Worm (Caenorhabditis elegans) whole organism, L2 larva: ENCODE data around the gene ZK1236.9.
A peak's percentile ranks its signal among the peaks of the same experiment; 100 is the strongest.

Experiments used
- C34F6.9 ChIP-seq: fragments of 150-350 bp; optimal IDR thresholded peaks from 2 replicates; lab custom pipeline; 2014; ENCODE audit warnings: missing biosample characterization, missing genetic modification characterization
- F13H6.1 ChIP-seq: sonication (generic microtip); optimal IDR thresholded peaks from 2 replicates; lab custom pipeline; 2016; ENCODE audit warnings: missing genetic modification characterization, missing compliant biosample characterization
- R02D3.7 ChIP-seq: fragments of 150-350 bp; optimal IDR thresholded peaks from 2 replicates; lab custom pipeline; 2014; ENCODE audit warnings: missing biosample characterization, missing genetic modification characterization
- Y55F3AM.14 ChIP-seq: fragments of 200-800 bp; sonication (Bioruptor generic); optimal IDR thresholded peaks from 2 replicates; lab custom pipeline; 2018; ENCODE audit warnings: mild to moderate bottlenecking, missing genetic modification characterization, missing compliant biosample characterization
- ZK546.5 ChIP-seq: sonication (generic microtip); optimal IDR thresholded peaks from 2 replicates; lab custom pipeline; 2017; ENCODE audit warnings: missing biosample characterization, missing genetic modification characterization
- alr-1 ChIP-seq: fragments of 150-350 bp; optimal IDR thresholded peaks from 2 replicates; lab custom pipeline; 2014; ENCODE audit warnings: missing biosample characterization, missing genetic modification characterization
- aly-2 ChIP-seq: fragments of 150-350 bp; optimal IDR thresholded peaks from 2 replicates; lab custom pipeline; 2014; ENCODE audit warnings: missing biosample characterization, missing genetic modification characterization
- ama-1 ChIP-seq: fragments of 150-350 bp; optimal IDR thresholded peaks from 2 replicates; lab custom pipeline; 2018; ENCODE audit warnings: inconsistent platforms
- blmp-1 ChIP-seq: sonication (generic microtip); optimal IDR thresholded peaks from 2 replicates; lab custom pipeline; 2017; ENCODE audit warnings: missing genetic modification characterization, mild to moderate bottlenecking, missing compliant biosample characterization, antibody characterized with exemption, moderate library complexity; ENCODE audit not compliant: insufficient read depth
- ceh-16 ChIP-seq: fragments of 150-350 bp; optimal IDR thresholded peaks from 2 replicates; lab custom pipeline; 2014; ENCODE audit warnings: missing biosample characterization, missing genetic modification characterization
- ceh-82 ChIP-seq: fragments of 150-350 bp; optimal IDR thresholded peaks from 2 replicates; lab custom pipeline; 2014; ENCODE audit warnings: missing biosample characterization, missing genetic modification characterization
- crh-2 ChIP-seq: sonication (generic microtip); optimal IDR thresholded peaks from 2 replicates; lab custom pipeline; 2017; ENCODE audit warnings: missing biosample characterization, missing genetic modification characterization
- dmd-4 ChIP-seq: sonication (generic microtip); optimal IDR thresholded peaks from 2 replicates; lab custom pipeline; 2017; ENCODE audit warnings: missing biosample characterization, missing genetic modification characterization
- egl-27 ChIP-seq: sonication (generic microtip); optimal IDR thresholded peaks from 3 replicates; lab custom pipeline; 2017; ENCODE audit warnings: missing biosample characterization, missing genetic modification reagents, missing genetic modification characterization
- elt-1 ChIP-seq: fragments of 150-350 bp; optimal IDR thresholded peaks from 2 replicates; lab custom pipeline; 2014; ENCODE audit warnings: missing biosample characterization, missing genetic modification characterization
- elt-3 ChIP-seq: sonication (generic microtip); optimal IDR thresholded peaks from 2 replicates; lab custom pipeline; 2017; ENCODE audit warnings: missing biosample characterization, missing genetic modification characterization
- fos-1 ChIP-seq: fragments of 150-350 bp; optimal IDR thresholded peaks from 2 replicates; lab custom pipeline; 2014; ENCODE audit warnings: missing biosample characterization, missing genetic modification characterization
- gmeb-1 ChIP-seq: fragments of 150-350 bp; optimal IDR thresholded peaks from 2 replicates; lab custom pipeline; 2014; ENCODE audit warnings: missing biosample characterization, missing genetic modification characterization
- lin-11 ChIP-seq: fragments of 150-350 bp; sonication (generic microtip); optimal IDR thresholded peaks from 2 replicates; lab custom pipeline; 2014; ENCODE audit warnings: missing biosample characterization, missing genetic modification characterization, inconsistent platforms, mixed read lengths
- lin-13 ChIP-seq: fragments of 150-350 bp; optimal IDR thresholded peaks from 2 replicates; lab custom pipeline; 2014; ENCODE audit warnings: missing biosample characterization, missing genetic modification reagents, missing genetic modification characterization
- lin-39 ChIP-seq: fragments of 150-350 bp; optimal IDR thresholded peaks from 2 replicates; lab custom pipeline; 2014; ENCODE audit warnings: missing biosample characterization, missing genetic modification reagents, missing genetic modification characterization
- lsy-2 ChIP-seq, 2 experiments: fragments of 150-350 bp in 1 of 2; sonication (generic microtip) in 1 of 2; optimal IDR thresholded peaks; 2 replicates each; lab custom pipeline; 2014 to 2017; ENCODE audit warnings: missing biosample characterization in 2 of 2, missing genetic modification characterization in 2 of 2
- mab-5 ChIP-seq: fragments of 150-350 bp; optimal IDR thresholded peaks from 2 replicates; lab custom pipeline; 2014; ENCODE audit warnings: missing biosample characterization, missing genetic modification characterization
- mbf-1 ChIP-seq: sonication (generic microtip); optimal IDR thresholded peaks from 2 replicates; lab custom pipeline; 2017; ENCODE audit warnings: missing biosample characterization, missing genetic modification characterization
- mdl-1 ChIP-seq, 2 experiments: fragments of 150-350 bp in 1 of 2; sonication (generic microtip) in 1 of 2; optimal IDR thresholded peaks; 2 replicates each; lab custom pipeline; 2017; ENCODE audit warnings: missing biosample characterization in 2 of 2, missing genetic modification characterization in 2 of 2
- nhr-10 ChIP-seq: sonication (generic microtip); optimal IDR thresholded peaks from 2 replicates; lab custom pipeline; 2017; ENCODE audit warnings: missing biosample characterization, missing genetic modification characterization
- nhr-11 ChIP-seq: fragments of 150-350 bp; optimal IDR thresholded peaks from 2 replicates; lab custom pipeline; 2014; ENCODE audit warnings: missing biosample characterization, missing genetic modification characterization
- nhr-12 ChIP-seq: fragments of 150-350 bp; optimal IDR thresholded peaks from 2 replicates; lab custom pipeline; 2014; ENCODE audit warnings: missing biosample characterization, missing genetic modification characterization
- nhr-129 ChIP-seq: fragments of 150-350 bp; optimal IDR thresholded peaks from 2 replicates; lab custom pipeline; 2014; ENCODE audit warnings: missing biosample characterization, missing genetic modification characterization
- nhr-21 ChIP-seq: fragments of 150-350 bp; optimal IDR thresholded peaks from 2 replicates; lab custom pipeline; 2014; ENCODE audit warnings: missing biosample characterization, missing genetic modification characterization
- nhr-23 ChIP-seq: fragments of 150-350 bp; optimal IDR thresholded peaks from 2 replicates; lab custom pipeline; 2014; ENCODE audit warnings: missing biosample characterization, missing genetic modification reagents, missing genetic modification characterization
- nhr-237 ChIP-seq: fragments of 150-350 bp; optimal IDR thresholded peaks from 2 replicates; lab custom pipeline; 2014; ENCODE audit warnings: missing biosample characterization, missing genetic modification characterization
- nhr-25 ChIP-seq: fragments of 150-350 bp; sonication (generic microtip); optimal IDR thresholded peaks from 3 replicates; lab custom pipeline; 2014; ENCODE audit warnings: missing biosample characterization, missing genetic modification characterization
- nhr-6 ChIP-seq: fragments of 150-350 bp; optimal IDR thresholded peaks from 2 replicates; lab custom pipeline; 2014; ENCODE audit warnings: missing biosample characterization, missing genetic modification characterization
- nhr-77 ChIP-seq: fragments of 150-350 bp; optimal IDR thresholded peaks from 2 replicates; lab custom pipeline; 2014; ENCODE audit warnings: missing biosample characterization, missing genetic modification characterization
- peb-1 ChIP-seq: fragments of 150-350 bp; optimal IDR thresholded peaks from 2 replicates; lab custom pipeline; 2014; ENCODE audit warnings: missing biosample characterization, missing genetic modification characterization
- sem-4 ChIP-seq: fragments of 150-350 bp; optimal IDR thresholded peaks from 2 replicates; lab custom pipeline; 2014; ENCODE audit warnings: missing biosample characterization, missing genetic modification reagents, missing genetic modification characterization
- skn-1 ChIP-seq: sonication (generic microtip); optimal IDR thresholded peaks from 2 replicates; lab custom pipeline; 2017; ENCODE audit warnings: missing biosample characterization, missing genetic modification characterization
- sma-3 ChIP-seq: sonication (generic microtip); optimal IDR thresholded peaks from 2 replicates; lab custom pipeline; 2016; ENCODE audit warnings: missing genetic modification reagents, missing genetic modification characterization, missing compliant biosample characterization
- sma-9 ChIP-seq, 2 experiments: fragments of 150-350 bp in 1 of 2; sonication (generic microtip) in 1 of 2; optimal IDR thresholded peaks; 2 replicates each; lab custom pipeline; 2014 to 2016; ENCODE audit warnings: missing genetic modification characterization in 2 of 2, mild to moderate bottlenecking in 1 of 2, missing biosample characterization in 1 of 2, missing compliant biosample characterization in 1 of 2, missing genetic modification reagents in 1 of 2, moderate library complexity in 1 of 2
- snpc-4 ChIP-seq: fragments of 150-350 bp; optimal IDR thresholded peaks from 2 replicates; lab custom pipeline; 2014; ENCODE audit warnings: missing biosample characterization, missing genetic modification characterization
- unc-39 ChIP-seq: fragments of 150-350 bp; optimal IDR thresholded peaks from 2 replicates; lab custom pipeline; 2014; ENCODE audit warnings: missing biosample characterization, missing genetic modification characterization
- unc-55 ChIP-seq: fragments of 150-350 bp; sonication (generic microtip); optimal IDR thresholded peaks from 3 replicates; lab custom pipeline; 2014; ENCODE audit warnings: missing biosample characterization, missing genetic modification reagents, missing genetic modification characterization
- unc-62 ChIP-seq: fragments of 150-350 bp; optimal IDR thresholded peaks from 2 replicates; lab custom pipeline; 2014; ENCODE audit warnings: missing biosample characterization, missing genetic modification reagents, missing genetic modification characterization
- zag-1 ChIP-seq: fragments of 150-350 bp; optimal IDR thresholded peaks from 2 replicates; lab custom pipeline; 2014; ENCODE audit warnings: missing biosample characterization, missing genetic modification characterization
- ztf-1 ChIP-seq: fragments of 200-800 bp; sonication (Bioruptor generic); conservative IDR thresholded peaks from 2 replicates; pipeline ENCODE4 v1.3.6; 2022; ENCODE audit warnings: missing genetic modification characterization, missing compliant biosample characterization
- ztf-11 ChIP-seq: sonication (generic microtip); optimal IDR thresholded peaks from 2 replicates; lab custom pipeline; 2017; ENCODE audit warnings: missing biosample characterization, missing genetic modification characterization
- ztf-4 ChIP-seq: fragments of 150-350 bp; optimal IDR thresholded peaks from 2 replicates; lab custom pipeline; 2014; ENCODE audit warnings: missing biosample characterization, missing genetic modification characterization

Gene ZK1236.9

ce11 chrIII:8425076-8425475, 9.9 kb downstream of the ZK1236.9 start:
- TF ChIP-seq ZK546.5 (no peak), nhr-21 (tag; lab: Kevin White, UChicago) (peak; percentile 49), nhr-23 (tag; lab: Kevin White, UChicago) (no peak), lin-11 (tag; lab: Kevin White, UChicago) (peak; percentile 47), blmp-1 (tag; lab: Kevin White, UChicago) (peak; percentile 55), nhr-12 (tag; lab: Kevin White, UChicago) (no peak), lsy-2 (tag; optimal IDR thresholded peaks at IDR 0.05; lab: Kevin White, UChicago) (peak; percentile 53 to 83), nhr-11 (tag; lab: Kevin White, UChicago) (no peak), nhr-77 (tag; lab: Kevin White, UChicago) (no peak), ama-1 (lab: Kevin White, UChicago) (no peak), sem-4 (tag; lab: Kevin White, UChicago) (no peak), unc-62 (GFP tag; lab: Kevin White, UChicago) (no peak), F13H6.1 (tag; lab: Kevin White, UChicago) (peak; percentile 76), peb-1 (tag; lab: Kevin White, UChicago) (no peak), unc-55 (peak; percentile 56), zag-1 (tag; lab: Kevin White, UChicago) (no peak), ztf-11 (tag; lab: Kevin White, UChicago) (no peak), nhr-129 (tag; lab: Kevin White, UChicago) (peak; percentile 82), ztf-1 (GFP tag; lab: Robert Waterston, UW) (no peak), skn-1 (tag; lab: Kevin White, UChicago) (peak; percentile 5), alr-1 (tag; lab: Kevin White, UChicago) (no peak), dmd-4 (no peak), Y55F3AM.14 (no peak), fos-1 (tag; lab: Kevin White, UChicago) (peak; percentile 59), lin-13 (GFP tag; lab: Kevin White, UChicago) (no peak), unc-39 (tag; lab: Kevin White, UChicago) (no peak), nhr-25 (peak; percentile 74), aly-2 (tag; lab: Kevin White, UChicago) (no peak), mbf-1 (tag; lab: Kevin White, UChicago) (no peak), elt-1 (tag; lab: Kevin White, UChicago) (no peak), C34F6.9 (tag; lab: Kevin White, UChicago) (peak; percentile 79), crh-2 (tag; lab: Kevin White, UChicago) (peak; percentile 93), nhr-6 (tag; lab: Kevin White, UChicago) (no peak), lin-39 (tag; lab: Kevin White, UChicago) (no peak), ceh-16 (tag; lab: Kevin White, UChicago) (no peak), ztf-4 (tag; lab: Kevin White, UChicago) (no peak), mdl-1 (tag; optimal IDR thresholded peaks at IDR 0.05; lab: Kevin White, UChicago) (peak in 1 of 2 experiments; percentile 13), R02D3.7 (tag; lab: Kevin White, UChicago) (no peak), sma-9 (GFP tag; optimal IDR thresholded peaks at IDR 0.05; lab: Kevin White, UChicago) (peak; percentile 36), sma-9 (tag; optimal IDR thresholded peaks at IDR 0.05; lab: Kevin White, UChicago) (no peak), egl-27 (tag; lab: Kevin White, UChicago) (no peak), snpc-4 (tag; lab: Kevin White, UChicago) (no peak), nhr-237 (tag; lab: Kevin White, UChicago) (no peak), mab-5 (tag; lab: Kevin White, UChicago) (no peak), sma-3 (peak; percentile 52), nhr-10 (tag; lab: Kevin White, UChicago) (no peak), ceh-82 (tag; lab: Kevin White, UChicago) (no peak), elt-3 (tag; lab: Kevin White, UChicago) (no peak), gmeb-1 (tag; lab: Kevin White, UChicago) (peak; percentile 60)
